Worm (Caenorhabditis elegans): ENCODE data around the gene F55C10.5.

F55C10.5 gene

ce11 chrV:11383032-11383431 is at the start of gene F55C10.5:
Gene F55C10.5, plus strand, starts transcription at chrV:11383105.
- no peak for TF ChIP-seq unc-62 (GFP tag; optimal IDR thresholded peaks at IDR 0.05)

DNA sequence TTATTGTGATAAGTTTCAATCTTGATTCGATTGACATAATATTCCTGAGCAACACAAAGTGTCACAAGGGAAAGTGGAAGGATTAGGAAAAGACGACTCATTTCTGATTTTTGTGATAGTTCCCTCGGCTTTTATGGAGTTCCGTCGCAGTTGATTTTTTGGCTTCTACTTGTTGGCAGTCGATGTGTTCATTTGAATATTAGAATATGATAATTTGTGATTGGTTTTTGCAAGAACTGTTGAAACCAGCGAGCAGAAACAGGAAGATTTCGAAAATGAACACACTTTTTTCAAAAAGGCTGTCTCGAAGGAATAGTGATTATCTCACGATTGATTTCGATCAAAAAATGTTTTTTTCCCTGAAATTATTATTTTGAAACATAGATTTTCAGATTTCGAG is 48.7 kb upstream of the F55C10.5 start, which contains the start of gene T02E9.6:
TSS of gene T02E9.6 (minus strand) at position 101 of the 400 bp plus-strand sequence.
- no peak for TF ChIP-seq unc-62 (GFP tag; optimal IDR thresholded peaks at IDR 0.05)

DNA sequence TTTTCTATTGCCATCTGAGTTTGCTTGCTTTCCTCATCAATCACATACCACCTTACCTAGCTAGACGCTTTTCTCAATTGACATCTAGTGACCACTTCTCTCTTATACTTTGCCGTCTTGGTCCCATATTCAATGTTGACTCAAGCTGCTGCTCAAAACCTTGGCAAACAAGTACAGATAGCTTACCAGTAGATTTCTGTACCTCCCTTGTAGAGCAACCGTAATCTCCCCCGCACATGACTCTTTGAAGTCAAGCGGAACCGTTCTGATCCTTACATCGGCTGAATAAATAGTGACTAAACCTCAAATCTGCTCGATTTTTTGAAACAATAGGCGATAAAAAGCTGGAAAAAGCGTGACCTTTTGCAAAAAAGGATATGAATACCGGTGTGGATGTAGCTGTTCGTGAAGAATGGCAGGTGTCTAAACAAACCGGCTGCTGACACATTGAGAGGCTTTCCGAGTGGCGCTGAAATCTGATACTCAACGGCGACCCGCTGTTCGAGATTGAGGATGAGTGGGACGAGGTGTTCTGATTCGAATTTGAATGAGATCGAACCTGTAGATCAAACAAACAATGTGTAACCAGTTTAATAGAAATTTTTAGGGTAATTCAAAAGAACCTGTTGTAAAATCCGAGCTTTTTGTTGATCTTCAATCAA is 47.0 kb upstream of the F55C10.5 start:
- TF ChIP-seq unc-62 (GFP tag; optimal IDR thresholded peaks at IDR 0.05) = no peak

- TF ChIP-seq unc-62 (GFP tag; optimal IDR thresholded peaks at IDR 0.05) = no peak
Observed at ce11 chrV:11336877-11337276, 46.0 kb upstream of the F55C10.5 start.

DNA sequence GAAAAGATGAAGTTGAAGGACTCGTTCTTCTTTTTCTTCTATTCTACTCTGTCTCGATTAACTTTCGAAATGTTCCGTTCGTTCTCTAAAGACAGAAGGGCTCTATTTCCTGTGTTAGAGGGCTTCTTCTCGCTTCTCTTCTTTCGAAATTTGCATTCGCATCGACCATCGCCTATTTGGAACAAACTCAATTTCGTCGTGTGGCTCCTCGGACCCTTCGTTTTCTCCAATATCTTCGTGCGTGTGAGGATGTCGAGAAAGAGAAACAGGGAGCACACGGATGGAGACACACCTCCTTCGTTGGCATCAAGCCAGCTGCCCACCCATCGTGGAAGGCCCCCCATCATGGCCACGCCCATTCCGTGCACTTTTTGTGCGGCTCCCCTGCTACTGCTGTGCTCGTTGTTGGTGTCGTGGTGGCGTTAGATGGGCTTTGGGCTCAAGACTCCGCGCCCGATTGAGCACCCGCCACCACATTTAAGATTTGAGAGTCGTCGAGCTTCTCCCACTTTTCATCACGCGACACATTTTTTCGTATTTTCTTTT is 41.7 kb upstream of the F55C10.5 start:
- no peak for TF ChIP-seq unc-62 (GFP tag; optimal IDR thresholded peaks at IDR 0.05)

ce11 chrV:11341913-11342312 is 41.0 kb upstream of the F55C10.5 start, which contains the start of gene T02E9.5:
Gene T02E9.5, plus strand, starts transcription at chrV:11342233.
- TF ChIP-seq unc-62 (GFP tag; optimal IDR thresholded peaks at IDR 0.05) = no peak

- no peak for TF ChIP-seq unc-62 (GFP tag; optimal IDR thresholded peaks at IDR 0.05)
Observed at ce11 chrV:11344112-11344511, 38.8 kb upstream of the F55C10.5 start.

ce11 chrV:11344816-11345336 is 38.0 kb upstream of the F55C10.5 start:
- TF ChIP-seq unc-62 (GFP tag; optimal IDR thresholded peaks at IDR 0.05) = no peak

- TF ChIP-seq unc-62 (GFP tag; optimal IDR thresholded peaks at IDR 0.05) = no peak
Observed at ce11 chrV:11346912-11347311, 36.0 kb upstream of the F55C10.5 start, which contains the start of gene grl-7. Gene grl-7, minus strand, starts transcription at chrV:11347012.

- no peak for TF ChIP-seq unc-62 (GFP tag; optimal IDR thresholded peaks at IDR 0.05)
Observed at ce11 chrV:11351263-11351662, 31.6 kb upstream of the F55C10.5 start.

DNA sequence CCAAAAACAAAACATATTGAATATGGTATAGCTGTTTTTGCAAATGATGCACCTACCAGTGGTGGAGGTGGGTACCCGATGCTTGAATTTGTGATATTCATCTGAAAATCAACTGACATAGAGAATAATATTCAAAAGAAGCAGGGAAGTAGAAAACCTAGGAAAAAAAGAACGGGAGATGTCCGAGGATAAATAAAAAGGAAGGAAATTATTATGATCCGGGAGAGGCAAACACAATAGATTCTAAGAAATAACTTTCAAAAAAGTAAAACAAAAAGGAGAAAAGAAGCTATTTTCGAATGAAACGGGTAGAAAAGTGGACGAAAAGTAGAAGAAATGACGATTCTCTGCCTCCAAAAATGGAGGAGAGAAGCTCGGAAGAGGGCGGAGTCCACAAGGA is 30.0 kb upstream of the F55C10.5 start, which contains the start of gene npr-25:
TSS of gene npr-25 (minus strand) at position 101 of the 400 bp plus-strand sequence.
- TF ChIP-seq unc-62 (GFP tag; optimal IDR thresholded peaks at IDR 0.05) = no peak

DNA sequence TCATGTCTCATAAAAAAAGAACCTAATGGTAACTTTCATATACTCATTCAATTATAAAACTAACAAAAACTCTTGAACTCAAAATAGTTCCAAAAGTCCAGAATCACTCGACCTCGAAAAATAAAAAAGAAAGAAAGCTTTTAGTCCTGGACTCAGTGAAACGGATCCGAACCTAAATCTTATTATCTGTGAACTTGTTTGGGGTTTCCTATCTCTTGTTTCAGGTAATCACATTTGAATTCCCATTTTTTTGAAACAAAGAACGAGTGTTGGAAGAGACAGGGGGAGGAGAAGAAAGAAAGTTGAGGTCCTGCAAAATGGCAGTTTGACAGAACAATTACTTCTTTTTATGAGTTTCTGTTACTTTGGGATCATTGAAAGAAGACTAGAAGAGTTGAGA is 28.6 kb upstream of the F55C10.5 start:
- no peak for TF ChIP-seq unc-62 (GFP tag; optimal IDR thresholded peaks at IDR 0.05)

DNA sequence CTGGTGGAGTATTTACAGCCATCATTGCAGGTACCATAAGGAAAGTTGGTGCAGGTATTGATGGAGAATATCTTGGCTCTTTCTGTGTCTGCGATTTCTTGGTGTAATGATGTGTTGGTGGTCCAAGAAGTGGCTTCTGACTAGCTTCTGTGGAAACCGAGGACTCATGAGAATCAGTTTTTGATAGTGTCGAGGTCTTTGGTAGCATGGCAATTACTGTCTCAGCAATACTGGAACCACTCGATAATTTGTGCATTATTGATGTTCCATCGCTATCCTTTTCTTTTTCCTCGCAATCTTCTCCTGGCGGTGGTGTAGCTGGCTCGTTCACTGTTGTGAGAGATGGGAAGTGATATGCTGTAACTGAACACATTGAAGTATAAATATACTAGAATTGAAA is 19.3 kb upstream of the F55C10.5 start:
- no peak for TF ChIP-seq unc-62 (GFP tag; optimal IDR thresholded peaks at IDR 0.05)

ce11 chrV:11366129-11366528 is 16.8 kb upstream of the F55C10.5 start, which contains the start of gene dop-5:
Gene dop-5, minus strand, starts transcription at chrV:11366229.
- no peak for TF ChIP-seq unc-62 (GFP tag; optimal IDR thresholded peaks at IDR 0.05)

- no peak for TF ChIP-seq unc-62 (GFP tag; optimal IDR thresholded peaks at IDR 0.05)
Observed at ce11 chrV:11372284-11372878, 10.5 kb upstream of the F55C10.5 start.

DNA sequence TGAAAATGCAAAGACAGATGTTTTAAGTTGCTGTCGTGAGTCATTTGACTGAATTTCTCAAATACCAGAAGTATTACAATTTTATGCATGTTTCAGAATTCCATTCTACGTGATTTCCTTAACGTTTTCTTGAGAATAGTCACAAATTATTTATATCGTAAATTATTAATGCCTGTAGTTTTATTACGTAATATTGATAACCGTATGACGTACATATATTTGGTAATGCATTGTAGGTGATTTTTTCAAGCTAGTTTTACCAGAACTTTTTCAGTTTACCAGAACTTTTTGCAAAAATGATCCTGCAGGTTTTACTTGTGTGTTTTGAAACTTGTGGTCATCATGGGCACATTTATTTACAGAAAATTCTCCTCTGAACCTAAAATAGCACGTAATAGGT is 9.0 kb upstream of the F55C10.5 start:
- no peak for TF ChIP-seq unc-62 (GFP tag; optimal IDR thresholded peaks at IDR 0.05)
